Worm (Caenorhabditis elegans) whole organism, L3 larva: ENCODE results near the gene ZK673.11.

Experiments used
- R02D3.7 ChIP-seq: fragments of 150-350 bp; optimal IDR thresholded peaks from 2 replicates; lab custom pipeline; 2014; ENCODE audit warnings: missing biosample characterization, missing genetic modification characterization
- ZK546.5 ChIP-seq: sonication (generic microtip); optimal IDR thresholded peaks from 2 replicates; lab custom pipeline; 2017; ENCODE audit warnings: missing biosample characterization, missing genetic modification characterization
- aly-2 ChIP-seq: fragments of 150-350 bp; optimal IDR thresholded peaks from 2 replicates; lab custom pipeline; 2014; ENCODE audit warnings: missing biosample characterization, missing genetic modification characterization
- ama-1 ChIP-seq: fragments of 150-350 bp; optimal IDR thresholded peaks from 2 replicates; lab custom pipeline; 2018
- ceh-16 ChIP-seq: sonication (generic microtip); optimal IDR thresholded peaks from 2 replicates; lab custom pipeline; 2017; ENCODE audit warnings: missing biosample characterization, missing genetic modification characterization
- ceh-28 ChIP-seq: fragments of 150-350 bp; optimal IDR thresholded peaks from 2 replicates; lab custom pipeline; 2014; ENCODE audit warnings: missing biosample characterization, missing genetic modification reagents, missing genetic modification characterization
- ceh-82 ChIP-seq: fragments of 150-350 bp; optimal IDR thresholded peaks from 2 replicates; lab custom pipeline; 2014; ENCODE audit warnings: missing biosample characterization, missing genetic modification characterization
- ceh-9 ChIP-seq: sonication (generic microtip); optimal IDR thresholded peaks from 2 replicates; lab custom pipeline; 2018; ENCODE audit warnings: missing biosample characterization, missing genetic modification characterization
- daf-12 ChIP-seq: fragments of 150-350 bp; optimal IDR thresholded peaks from 2 replicates; lab custom pipeline; 2014; ENCODE audit warnings: missing biosample characterization, missing genetic modification reagents, missing genetic modification characterization
- egl-27 ChIP-seq: sonication (generic microtip); optimal IDR thresholded peaks from 4 replicates; lab custom pipeline; 2017; ENCODE audit warnings: missing biosample characterization, missing genetic modification reagents, missing genetic modification characterization
- egl-5 ChIP-seq: fragments of 150-350 bp; optimal IDR thresholded peaks from 2 replicates; lab custom pipeline; 2017; ENCODE audit warnings: missing biosample characterization, missing genetic modification reagents, missing genetic modification characterization, inconsistent platforms
- elt-1 ChIP-seq: fragments of 150-350 bp; optimal IDR thresholded peaks from 2 replicates; lab custom pipeline; 2014; ENCODE audit warnings: missing biosample characterization, missing genetic modification characterization
- elt-2 ChIP-seq: sonication (generic microtip); optimal IDR thresholded peaks from 2 replicates; lab custom pipeline; 2016; ENCODE audit warnings: missing genetic modification reagents, mild to moderate bottlenecking, missing genetic modification characterization, missing compliant biosample characterization
- elt-3 ChIP-seq, 3 experiments: fragments of 150-350 bp in 1 of 3; sonication (generic microtip) in 2 of 3; optimal IDR thresholded peaks; 2 replicates in 2 of 3; 4 replicates in 1 of 3; lab custom pipeline; 2014 to 2017; ENCODE audit warnings: missing biosample characterization in 3 of 3, missing genetic modification characterization in 3 of 3
- eor-1 ChIP-seq, 2 experiments: fragments of 150-350 bp; optimal IDR thresholded peaks; 2 replicates each; lab custom pipeline; 2014 to 2018; ENCODE audit warnings: missing biosample characterization in 2 of 2, missing genetic modification characterization in 2 of 2
- fkh-10 ChIP-seq: sonication (generic microtip); optimal IDR thresholded peaks from 2 replicates; lab custom pipeline; 2017; ENCODE audit warnings: missing biosample characterization, missing genetic modification reagents, missing genetic modification characterization
- fkh-2 ChIP-seq: fragments of 150-350 bp; optimal IDR thresholded peaks from 2 replicates; lab custom pipeline; 2014; ENCODE audit warnings: missing biosample characterization, missing genetic modification reagents, missing genetic modification characterization
- fos-1 ChIP-seq: fragments of 150-350 bp; optimal IDR thresholded peaks from 2 replicates; lab custom pipeline; 2014; ENCODE audit warnings: missing biosample characterization, missing genetic modification characterization
- hmg-11 ChIP-seq: sonication (generic microtip); optimal IDR thresholded peaks from 2 replicates; lab custom pipeline; 2016; ENCODE audit warnings: missing genetic modification characterization, missing compliant biosample characterization
- jun-1 ChIP-seq: fragments of 150-350 bp; optimal IDR thresholded peaks from 2 replicates; lab custom pipeline; 2014; ENCODE audit warnings: missing biosample characterization, missing genetic modification reagents, missing genetic modification characterization
- lin-15B ChIP-seq: fragments of 150-350 bp; optimal IDR thresholded peaks from 2 replicates; lab custom pipeline; 2014; ENCODE audit warnings: missing biosample characterization, missing genetic modification characterization
- lin-39 ChIP-seq: fragments of 150-350 bp; optimal IDR thresholded peaks from 2 replicates; lab custom pipeline; 2018; ENCODE audit warnings: missing biosample characterization, missing genetic modification reagents, missing genetic modification characterization
- lsy-12 ChIP-seq: sonication (generic microtip); optimal IDR thresholded peaks from 2 replicates; lab custom pipeline; 2016; ENCODE audit warnings: mild to moderate bottlenecking, missing genetic modification characterization, missing compliant biosample characterization
- mdl-1 ChIP-seq: fragments of 150-350 bp; optimal IDR thresholded peaks from 2 replicates; lab custom pipeline; 2014; ENCODE audit warnings: missing biosample characterization, missing genetic modification characterization
- mml-1 ChIP-seq: fragments of 150-350 bp; sonication (generic microtip); optimal IDR thresholded peaks from 3 replicates; lab custom pipeline; 2014; ENCODE audit warnings: missing biosample characterization, missing genetic modification characterization
- nfya-1 ChIP-seq: sonication (generic microtip); optimal IDR thresholded peaks from 2 replicates; lab custom pipeline; 2017; ENCODE audit warnings: missing genetic modification characterization, mild to moderate bottlenecking, missing compliant biosample characterization, antibody characterized with exemption, moderate library complexity; ENCODE audit not compliant: insufficient read depth
- nhr-11 ChIP-seq: fragments of 150-350 bp; optimal IDR thresholded peaks from 2 replicates; lab custom pipeline; 2014; ENCODE audit warnings: missing biosample characterization, missing genetic modification characterization
- nhr-12 ChIP-seq: fragments of 150-350 bp; optimal IDR thresholded peaks from 2 replicates; lab custom pipeline; 2014; ENCODE audit warnings: missing biosample characterization, missing genetic modification characterization
- nhr-23 ChIP-seq: fragments of 150-350 bp; optimal IDR thresholded peaks from 2 replicates; lab custom pipeline; 2014; ENCODE audit warnings: missing biosample characterization, missing genetic modification reagents, missing genetic modification characterization
- nhr-237 ChIP-seq: fragments of 150-350 bp; optimal IDR thresholded peaks from 2 replicates; lab custom pipeline; 2014; ENCODE audit warnings: missing biosample characterization, missing genetic modification characterization
- nhr-25 ChIP-seq: sonication (generic microtip); optimal IDR thresholded peaks from 2 replicates; lab custom pipeline; 2017; ENCODE audit warnings: missing biosample characterization, missing genetic modification characterization
- nhr-28 ChIP-seq: fragments of 150-350 bp; optimal IDR thresholded peaks from 2 replicates; lab custom pipeline; 2014; ENCODE audit warnings: missing biosample characterization, missing genetic modification characterization
- nhr-43 ChIP-seq: sonication (generic microtip); optimal IDR thresholded peaks from 2 replicates; lab custom pipeline; 2016; ENCODE audit warnings: mild to moderate bottlenecking, missing genetic modification characterization, missing compliant biosample characterization; ENCODE audit not compliant: poor library complexity, severe bottlenecking
- nhr-67 ChIP-seq: fragments of 150-350 bp; optimal IDR thresholded peaks from 2 replicates; lab custom pipeline; 2014; ENCODE audit warnings: missing biosample characterization, missing genetic modification characterization
- nhr-76 ChIP-seq: fragments of 150-350 bp; sonication (generic microtip); optimal IDR thresholded peaks from 5 replicates; lab custom pipeline; 2014; ENCODE audit warnings: missing biosample characterization, missing genetic modification characterization
- nhr-77 ChIP-seq: fragments of 150-350 bp; optimal IDR thresholded peaks from 2 replicates; lab custom pipeline; 2014; ENCODE audit warnings: missing biosample characterization, missing genetic modification characterization
- pha-4 ChIP-seq: fragments of 150-350 bp; optimal IDR thresholded peaks from 2 replicates; lab custom pipeline; 2014; ENCODE audit warnings: missing biosample characterization, missing genetic modification reagents, missing genetic modification characterization
- pqm-1 ChIP-seq: fragments of 150-350 bp; optimal IDR thresholded peaks from 2 replicates; lab custom pipeline; 2017; ENCODE audit warnings: missing biosample characterization, missing genetic modification characterization, inconsistent platforms
- sea-2 ChIP-seq: fragments of 150-350 bp; sonication (generic microtip); optimal IDR thresholded peaks from 4 replicates; lab custom pipeline; 2014; ENCODE audit warnings: missing biosample characterization, missing genetic modification reagents, missing genetic modification characterization
- skn-1 ChIP-seq: fragments of 150-350 bp; optimal IDR thresholded peaks from 2 replicates; lab custom pipeline; 2014; ENCODE audit warnings: missing biosample characterization, missing genetic modification characterization
- snpc-4 ChIP-seq: fragments of 150-350 bp; optimal IDR thresholded peaks from 2 replicates; lab custom pipeline; 2014; ENCODE audit warnings: missing biosample characterization, missing genetic modification characterization
- tbx-2 ChIP-seq: sonication (generic microtip); optimal IDR thresholded peaks from 2 replicates; lab custom pipeline; 2016; ENCODE audit warnings: mild to moderate bottlenecking, missing genetic modification characterization, missing compliant biosample characterization
- unc-39 ChIP-seq: sonication (generic microtip); optimal IDR thresholded peaks from 4 replicates; lab custom pipeline; 2017; ENCODE audit warnings: missing biosample characterization, missing genetic modification characterization
- unc-62 ChIP-seq: fragments of 150-350 bp; sonication (generic microtip); optimal IDR thresholded peaks from 4 replicates; lab custom pipeline; 2014; ENCODE audit warnings: missing biosample characterization, missing genetic modification reagents, missing genetic modification characterization
- zag-1 ChIP-seq: fragments of 150-350 bp; optimal IDR thresholded peaks from 2 replicates; lab custom pipeline; 2014; ENCODE audit warnings: missing biosample characterization, missing genetic modification characterization
- ztf-11 ChIP-seq: fragments of 150-350 bp; optimal IDR thresholded peaks from 2 replicates; lab custom pipeline; 2014; ENCODE audit warnings: missing biosample characterization, missing genetic modification characterization
- ztf-4 ChIP-seq: fragments of 150-350 bp; optimal IDR thresholded peaks from 2 replicates; lab custom pipeline; 2014; ENCODE audit warnings: missing biosample characterization, missing genetic modification characterization

The ZK673.11 gene

DNA sequence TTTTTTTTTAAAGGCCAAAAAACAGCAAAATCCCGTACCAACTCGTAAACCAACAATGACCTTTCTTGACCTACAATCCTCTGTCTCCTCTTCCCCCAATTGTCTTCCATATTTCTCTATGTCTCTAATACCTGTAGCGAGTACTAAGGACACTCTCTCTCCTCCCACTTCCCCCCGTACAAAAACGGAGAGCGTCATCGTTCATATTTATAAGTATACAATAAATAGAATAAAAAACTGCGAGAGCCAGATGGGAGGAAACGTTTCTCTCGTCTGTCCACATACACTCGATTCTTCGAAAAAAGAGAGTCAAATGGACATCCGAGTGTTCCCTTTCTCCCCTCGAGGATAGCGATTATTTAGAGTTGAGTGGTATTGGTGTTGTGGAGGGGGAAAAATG, 47.6 kb downstream of the ZK673.11 start:
- no peak for TF ChIP-seq tbx-2
- TF ChIP-seq nhr-23, result peak; percentile 58
- no peak for TF ChIP-seq ceh-82 (tag; lab: Kevin White, UChicago)
- TF ChIP-seq aly-2 (tag; lab: Kevin White, UChicago), result no peak
- no peak for TF ChIP-seq zag-1
- TF ChIP-seq fkh-2 (tag; lab: Kevin White, UChicago), result no peak
- TF ChIP-seq pqm-1 (tag; lab: Kevin White, UChicago), result no peak
- TF ChIP-seq skn-1 (tag; lab: Kevin White, UChicago), result no peak
- no peak for TF ChIP-seq snpc-4 (tag; lab: Kevin White, UChicago)
- TF ChIP-seq ama-1, result no peak
- no peak for TF ChIP-seq sea-2 (GFP tag; lab: Kevin White, UChicago)
- no peak for TF ChIP-seq unc-62 (GFP tag; lab: Kevin White, UChicago)
- TF ChIP-seq nhr-43 (tag; lab: Kevin White, UChicago), result no peak
- no peak for TF ChIP-seq mdl-1 (tag; lab: Kevin White, UChicago)
- peak; percentile 20 for TF ChIP-seq lin-39 (tag; lab: Kevin White, UChicago)
- no peak for TF ChIP-seq egl-27 (tag; lab: Kevin White, UChicago)
- no peak for TF ChIP-seq ceh-28 (tag; lab: Kevin White, UChicago)
- TF ChIP-seq ceh-16 (tag; lab: Kevin White, UChicago), result no peak
- no peak for TF ChIP-seq nhr-12 (tag; lab: Kevin White, UChicago)
- TF ChIP-seq nhr-67 (tag; lab: Kevin White, UChicago), result no peak
- TF ChIP-seq ztf-4 (tag; lab: Kevin White, UChicago), result no peak
- TF ChIP-seq pha-4 (tag; lab: Kevin White, UChicago), result peak; percentile 89
- TF ChIP-seq elt-3 (tag; optimal IDR thresholded peaks at IDR 0.05; lab: Kevin White, UChicago), result no peak
- peak; percentile 46 for TF ChIP-seq nhr-25 (tag; lab: Kevin White, UChicago)
- TF ChIP-seq hmg-11 (tag; lab: Kevin White, UChicago), result no peak
- TF ChIP-seq nhr-76 (tag; lab: Kevin White, UChicago), result no peak
- peak; percentile 35 for TF ChIP-seq jun-1 (tag; lab: Kevin White, UChicago)
- no peak for TF ChIP-seq daf-12 (tag; lab: Kevin White, UChicago)
- no peak for TF ChIP-seq lsy-12 (tag; lab: Kevin White, UChicago)
- no peak for TF ChIP-seq lin-15B (tag; lab: Kevin White, UChicago)
- TF ChIP-seq ztf-11, result no peak
- TF ChIP-seq fos-1 (tag; lab: Kevin White, UChicago), result no peak
- no peak for TF ChIP-seq R02D3.7
- TF ChIP-seq nhr-77 (tag; lab: Kevin White, UChicago), result no peak
- TF ChIP-seq nhr-28 (tag; lab: Kevin White, UChicago), result no peak
- TF ChIP-seq unc-39 (tag; lab: Kevin White, UChicago), result no peak
- TF ChIP-seq fkh-10, result no peak
- no peak for TF ChIP-seq eor-1 (tag; optimal IDR thresholded peaks at IDR 0.05; lab: Kevin White, UChicago)
- no peak for TF ChIP-seq nhr-237
- TF ChIP-seq ceh-9 (tag; lab: Kevin White, UChicago), result no peak
- TF ChIP-seq nhr-11 (tag; lab: Kevin White, UChicago), result no peak
- TF ChIP-seq nfya-1, result peak; percentile 1
- no peak for TF ChIP-seq egl-5 (tag; lab: Kevin White, UChicago)
- TF ChIP-seq mml-1, result no peak
- TF ChIP-seq elt-2 (tag; lab: Kevin White, UChicago), result no peak
- no peak for TF ChIP-seq elt-1 (tag; lab: Kevin White, UChicago)
- TF ChIP-seq ZK546.5 (tag; lab: Kevin White, UChicago), result no peak
- TF ChIP-seq, all 47 proteins: peak for 6
